Worm (Caenorhabditis elegans) whole organism, L2 larva: Measurements from ENCODE around the gene T08E11.1.

Source experiments
- C34F6.9 ChIP-seq: fragments of 150-350 bp; optimal IDR thresholded peaks from 2 replicates; lab custom pipeline; 2014; ENCODE audit warnings: missing biosample characterization, missing genetic modification characterization
- R02D3.7 ChIP-seq: fragments of 150-350 bp; optimal IDR thresholded peaks from 2 replicates; lab custom pipeline; 2014; ENCODE audit warnings: missing biosample characterization, missing genetic modification characterization
- Y55F3AM.14 ChIP-seq: fragments of 200-800 bp; sonication (Bioruptor generic); optimal IDR thresholded peaks from 2 replicates; lab custom pipeline; 2018; ENCODE audit warnings: mild to moderate bottlenecking, missing genetic modification characterization, missing compliant biosample characterization
- aly-2 ChIP-seq: fragments of 150-350 bp; optimal IDR thresholded peaks from 2 replicates; lab custom pipeline; 2014; ENCODE audit warnings: missing biosample characterization, missing genetic modification characterization
- ama-1 ChIP-seq: fragments of 150-350 bp; optimal IDR thresholded peaks from 2 replicates; lab custom pipeline; 2018; ENCODE audit warnings: inconsistent platforms
- blmp-1 ChIP-seq: sonication (generic microtip); optimal IDR thresholded peaks from 2 replicates; lab custom pipeline; 2017; ENCODE audit warnings: missing genetic modification characterization, mild to moderate bottlenecking, missing compliant biosample characterization, antibody characterized with exemption, moderate library complexity; ENCODE audit not compliant: insufficient read depth
- ceh-16 ChIP-seq: fragments of 150-350 bp; optimal IDR thresholded peaks from 2 replicates; lab custom pipeline; 2014; ENCODE audit warnings: missing biosample characterization, missing genetic modification characterization
- crh-2 ChIP-seq: sonication (generic microtip); optimal IDR thresholded peaks from 2 replicates; lab custom pipeline; 2017; ENCODE audit warnings: missing biosample characterization, missing genetic modification characterization
- dmd-4 ChIP-seq: sonication (generic microtip); optimal IDR thresholded peaks from 2 replicates; lab custom pipeline; 2017; ENCODE audit warnings: missing biosample characterization, missing genetic modification characterization
- elt-3 ChIP-seq: sonication (generic microtip); optimal IDR thresholded peaks from 2 replicates; lab custom pipeline; 2017; ENCODE audit warnings: missing biosample characterization, missing genetic modification characterization
- fos-1 ChIP-seq: fragments of 150-350 bp; optimal IDR thresholded peaks from 2 replicates; lab custom pipeline; 2014; ENCODE audit warnings: missing biosample characterization, missing genetic modification characterization
- gmeb-1 ChIP-seq: fragments of 150-350 bp; optimal IDR thresholded peaks from 2 replicates; lab custom pipeline; 2014; ENCODE audit warnings: missing biosample characterization, missing genetic modification characterization
- lin-11 ChIP-seq: fragments of 150-350 bp; sonication (generic microtip); optimal IDR thresholded peaks from 2 replicates; lab custom pipeline; 2014; ENCODE audit warnings: missing biosample characterization, missing genetic modification characterization, inconsistent platforms, mixed read lengths
- lin-13 ChIP-seq: fragments of 150-350 bp; optimal IDR thresholded peaks from 2 replicates; lab custom pipeline; 2014; ENCODE audit warnings: missing biosample characterization, missing genetic modification reagents, missing genetic modification characterization
- lsy-2 ChIP-seq, 2 experiments: fragments of 150-350 bp in 1 of 2; sonication (generic microtip) in 1 of 2; optimal IDR thresholded peaks; 2 replicates each; lab custom pipeline; 2014 to 2017; ENCODE audit warnings: missing biosample characterization in 2 of 2, missing genetic modification characterization in 2 of 2
- mab-5 ChIP-seq: fragments of 150-350 bp; optimal IDR thresholded peaks from 2 replicates; lab custom pipeline; 2014; ENCODE audit warnings: missing biosample characterization, missing genetic modification characterization
- mbf-1 ChIP-seq: sonication (generic microtip); optimal IDR thresholded peaks from 2 replicates; lab custom pipeline; 2017; ENCODE audit warnings: missing biosample characterization, missing genetic modification characterization
- mdl-1 ChIP-seq, 2 experiments: fragments of 150-350 bp in 1 of 2; sonication (generic microtip) in 1 of 2; optimal IDR thresholded peaks; 2 replicates each; lab custom pipeline; 2017; ENCODE audit warnings: missing biosample characterization in 2 of 2, missing genetic modification characterization in 2 of 2
- nhr-11 ChIP-seq: fragments of 150-350 bp; optimal IDR thresholded peaks from 2 replicates; lab custom pipeline; 2014; ENCODE audit warnings: missing biosample characterization, missing genetic modification characterization
- nhr-12 ChIP-seq: fragments of 150-350 bp; optimal IDR thresholded peaks from 2 replicates; lab custom pipeline; 2014; ENCODE audit warnings: missing biosample characterization, missing genetic modification characterization
- nhr-129 ChIP-seq: fragments of 150-350 bp; optimal IDR thresholded peaks from 2 replicates; lab custom pipeline; 2014; ENCODE audit warnings: missing biosample characterization, missing genetic modification characterization
- nhr-21 ChIP-seq: fragments of 150-350 bp; optimal IDR thresholded peaks from 2 replicates; lab custom pipeline; 2014; ENCODE audit warnings: missing biosample characterization, missing genetic modification characterization
- nhr-23 ChIP-seq: fragments of 150-350 bp; optimal IDR thresholded peaks from 2 replicates; lab custom pipeline; 2014; ENCODE audit warnings: missing biosample characterization, missing genetic modification reagents, missing genetic modification characterization
- nhr-25 ChIP-seq: fragments of 150-350 bp; sonication (generic microtip); optimal IDR thresholded peaks from 3 replicates; lab custom pipeline; 2014; ENCODE audit warnings: missing biosample characterization, missing genetic modification characterization
- peb-1 ChIP-seq: fragments of 150-350 bp; optimal IDR thresholded peaks from 2 replicates; lab custom pipeline; 2014; ENCODE audit warnings: missing biosample characterization, missing genetic modification characterization
- sem-4 ChIP-seq: fragments of 150-350 bp; optimal IDR thresholded peaks from 2 replicates; lab custom pipeline; 2014; ENCODE audit warnings: missing biosample characterization, missing genetic modification reagents, missing genetic modification characterization
- skn-1 ChIP-seq: sonication (generic microtip); optimal IDR thresholded peaks from 2 replicates; lab custom pipeline; 2017; ENCODE audit warnings: missing biosample characterization, missing genetic modification characterization
- sma-3 ChIP-seq: sonication (generic microtip); optimal IDR thresholded peaks from 2 replicates; lab custom pipeline; 2016; ENCODE audit warnings: missing genetic modification reagents, missing genetic modification characterization, missing compliant biosample characterization
- sma-9 ChIP-seq, 2 experiments: fragments of 150-350 bp in 1 of 2; sonication (generic microtip) in 1 of 2; optimal IDR thresholded peaks; 2 replicates each; lab custom pipeline; 2014 to 2016; ENCODE audit warnings: missing genetic modification characterization in 2 of 2, mild to moderate bottlenecking in 1 of 2, missing biosample characterization in 1 of 2, missing compliant biosample characterization in 1 of 2, missing genetic modification reagents in 1 of 2, moderate library complexity in 1 of 2
- unc-39 ChIP-seq: fragments of 150-350 bp; optimal IDR thresholded peaks from 2 replicates; lab custom pipeline; 2014; ENCODE audit warnings: missing biosample characterization, missing genetic modification characterization
- unc-62 ChIP-seq: fragments of 150-350 bp; optimal IDR thresholded peaks from 2 replicates; lab custom pipeline; 2014; ENCODE audit warnings: missing biosample characterization, missing genetic modification reagents, missing genetic modification characterization
- ztf-1 ChIP-seq: fragments of 200-800 bp; sonication (Bioruptor generic); conservative IDR thresholded peaks from 2 replicates; pipeline ENCODE4 v1.3.6; 2022; ENCODE audit warnings: missing genetic modification characterization, missing compliant biosample characterization

T08E11.1 gene

DNA sequence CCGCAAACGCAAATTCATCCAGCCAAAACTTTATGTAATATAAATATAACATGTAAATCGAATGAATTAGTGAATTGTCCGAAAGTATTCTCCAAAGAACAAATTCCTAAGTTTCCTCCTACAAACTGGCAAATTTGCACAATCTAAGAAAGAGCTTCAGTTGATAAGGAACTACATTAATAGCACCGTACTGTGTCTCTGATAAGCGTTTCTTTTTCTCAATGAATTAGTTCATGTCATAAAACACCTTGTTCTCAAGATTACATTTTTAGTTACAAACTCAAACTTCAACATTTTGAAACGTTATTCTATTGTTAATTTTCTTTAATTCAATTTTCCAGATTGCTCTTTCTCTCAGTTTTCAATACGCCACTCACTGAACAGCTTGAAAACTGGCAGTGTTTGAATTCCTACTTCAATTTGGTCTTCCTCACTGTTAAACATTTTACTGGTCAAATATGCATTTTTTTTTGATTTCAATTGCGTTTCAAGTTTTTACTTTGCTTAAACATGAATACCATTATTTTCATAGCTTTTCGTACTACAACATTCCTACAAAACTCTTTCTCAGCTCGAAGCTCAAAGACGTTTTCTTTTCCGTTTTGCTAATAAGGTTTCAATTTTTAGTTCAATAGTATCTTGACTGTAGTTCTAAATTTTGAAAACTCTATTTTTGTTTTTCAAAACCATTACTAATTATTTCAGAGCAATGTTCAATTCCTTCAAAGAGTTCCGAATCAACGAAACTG lies 29.6 kb downstream of the T08E11.1 start, which contains the start of gene math-15:
TSS of gene math-15 (plus strand) at position 699 of the 749 bp plus-strand sequence.
- no peak for TF ChIP-seq blmp-1 (tag; lab: Kevin White, UChicago)
- no peak for TF ChIP-seq nhr-21
- TF ChIP-seq aly-2 (tag; lab: Kevin White, UChicago): no peak
- no peak for TF ChIP-seq crh-2 (tag; lab: Kevin White, UChicago)
- TF ChIP-seq fos-1 (tag; lab: Kevin White, UChicago): peak; percentile 50
- TF ChIP-seq sma-3 (GFP tag; lab: Kevin White, UChicago): no peak
- TF ChIP-seq R02D3.7: no peak
- no peak for TF ChIP-seq ztf-1 (GFP tag; lab: Robert Waterston, UW)
- TF ChIP-seq, all 48 proteins: peak for 1

DNA sequence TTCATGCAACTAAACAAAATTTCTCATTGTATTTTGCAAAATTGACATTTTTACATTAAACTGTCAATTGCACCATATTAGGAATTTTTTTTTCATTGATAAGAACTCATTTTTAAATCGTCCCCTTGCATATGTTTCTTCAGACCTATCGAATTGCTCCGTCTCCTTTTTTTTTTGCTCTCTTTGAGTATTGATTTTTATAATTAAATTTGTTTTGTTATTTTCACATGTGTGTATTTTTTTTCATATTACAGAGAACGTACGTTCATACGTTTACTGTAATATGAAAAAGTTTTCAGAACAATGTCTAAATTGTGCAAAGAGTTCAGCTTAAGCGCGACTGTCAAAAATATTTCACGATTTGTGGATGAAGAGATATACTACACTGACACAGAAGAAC lies 32.8 kb downstream of the T08E11.1 start, which contains the start of gene math-14:
TSS of gene math-14 (plus strand) at position 301 of the 400 bp plus-strand sequence.
- TF ChIP-seq blmp-1 (tag; lab: Kevin White, UChicago) (no peak), nhr-129 (no peak), Y55F3AM.14 (GFP tag; lab: Kevin White, UChicago) (no peak), gmeb-1 (no peak), mab-5 (tag; lab: Kevin White, UChicago) (no peak), nhr-12 (no peak), unc-39 (no peak), ama-1 (lab: Kevin White, UChicago) (no peak), mdl-1 (tag; optimal IDR thresholded peaks at IDR 0.05; lab: Kevin White, UChicago) (no peak), unc-62 (no peak), nhr-11 (tag; lab: Kevin White, UChicago) (no peak), crh-2 (tag; lab: Kevin White, UChicago) (no peak), lin-11 (tag; lab: Kevin White, UChicago) (no peak), sma-9 (GFP tag; optimal IDR thresholded peaks at IDR 0.05; lab: Kevin White, UChicago) (no peak), sma-9 (tag; optimal IDR thresholded peaks at IDR 0.05; lab: Kevin White, UChicago) (no peak), lin-13 (GFP tag; lab: Kevin White, UChicago) (no peak), nhr-23 (tag; lab: Kevin White, UChicago) (no peak), nhr-21 (no peak), C34F6.9 (tag; lab: Kevin White, UChicago) (no peak), peb-1 (no peak)

DNA sequence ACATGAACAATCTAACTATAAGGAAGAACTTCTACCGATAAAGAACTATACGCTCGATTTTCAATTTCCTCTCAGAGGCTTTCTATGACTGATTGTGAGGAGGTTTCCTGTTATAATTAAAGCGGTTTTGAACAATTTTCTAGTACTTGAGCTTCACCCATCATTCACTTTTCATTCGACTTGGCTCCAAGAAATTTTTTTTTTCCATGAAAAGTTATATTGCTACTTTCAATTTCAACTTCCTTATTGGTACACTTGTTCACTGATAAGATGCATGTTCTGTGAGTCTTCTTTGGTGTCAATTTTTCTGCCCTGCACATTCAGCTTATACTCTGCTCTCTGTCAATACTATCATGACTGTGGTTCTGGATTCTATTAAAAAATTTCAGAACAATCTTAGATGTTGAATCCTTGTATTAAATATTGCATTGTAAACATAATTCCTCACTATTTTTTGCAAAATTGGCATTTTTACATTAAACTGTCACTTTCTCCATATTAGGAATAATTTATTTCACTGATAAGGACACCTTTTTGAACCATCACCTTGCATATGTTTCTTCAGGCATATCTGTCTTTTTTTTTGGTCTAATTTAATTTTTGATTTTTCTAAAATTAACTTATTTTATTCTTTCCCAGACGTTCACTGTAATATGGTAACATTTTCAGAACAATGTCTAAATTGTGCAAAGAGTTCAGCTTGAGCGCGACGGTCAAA lies 34.7 kb downstream of the T08E11.1 start, which contains the start of gene math-10:
TSS of gene math-10 (plus strand) at position 668 of the 718 bp plus-strand sequence.
- no peak for TF ChIP-seq nhr-23 (tag; lab: Kevin White, UChicago)
- TF ChIP-seq ztf-1 (GFP tag; lab: Robert Waterston, UW): no peak
- no peak for TF ChIP-seq lin-11 (tag; lab: Kevin White, UChicago)
- TF ChIP-seq R02D3.7: no peak
- TF ChIP-seq nhr-12: no peak
- TF ChIP-seq dmd-4: no peak
- peak; percentile 24 for TF ChIP-seq fos-1 (tag; lab: Kevin White, UChicago)
- no peak for TF ChIP-seq sem-4 (tag; lab: Kevin White, UChicago)
- TF ChIP-seq sma-9 (GFP tag; optimal IDR thresholded peaks at IDR 0.05; lab: Kevin White, UChicago): no peak
- no peak for TF ChIP-seq sma-9 (tag; optimal IDR thresholded peaks at IDR 0.05; lab: Kevin White, UChicago)
- peak; percentile 7 for TF ChIP-seq crh-2 (tag; lab: Kevin White, UChicago)
- no peak for TF ChIP-seq lin-13 (GFP tag; lab: Kevin White, UChicago)
- TF ChIP-seq skn-1 (tag; lab: Kevin White, UChicago): no peak
- TF ChIP-seq C34F6.9 (tag; lab: Kevin White, UChicago): no peak

DNA sequence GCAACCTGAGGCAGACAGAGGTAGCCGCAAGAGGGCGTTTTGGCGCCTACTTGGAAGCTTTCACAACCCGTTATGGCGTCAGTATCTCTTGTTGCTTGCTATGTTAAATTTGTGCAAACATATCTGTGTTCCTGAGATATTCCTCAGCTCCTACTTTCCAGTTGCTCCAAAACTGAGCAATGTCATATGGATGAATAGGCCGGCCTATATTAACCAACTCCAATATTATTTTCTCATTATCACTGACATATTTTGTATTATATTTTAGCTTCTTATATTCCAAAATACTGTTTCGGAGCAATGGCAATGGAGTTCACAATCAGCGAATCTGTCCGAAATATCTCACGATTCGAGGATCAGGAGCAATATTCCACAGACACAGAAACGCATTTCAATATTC lies 39.4 kb downstream of the T08E11.1 start, which contains the start of gene math-13:
TSS of gene math-13 (plus strand) at position 301 of the 400 bp plus-strand sequence.
- TF ChIP-seq sem-4 (tag; lab: Kevin White, UChicago) (no peak), mbf-1 (tag; lab: Kevin White, UChicago) (no peak)

DNA sequence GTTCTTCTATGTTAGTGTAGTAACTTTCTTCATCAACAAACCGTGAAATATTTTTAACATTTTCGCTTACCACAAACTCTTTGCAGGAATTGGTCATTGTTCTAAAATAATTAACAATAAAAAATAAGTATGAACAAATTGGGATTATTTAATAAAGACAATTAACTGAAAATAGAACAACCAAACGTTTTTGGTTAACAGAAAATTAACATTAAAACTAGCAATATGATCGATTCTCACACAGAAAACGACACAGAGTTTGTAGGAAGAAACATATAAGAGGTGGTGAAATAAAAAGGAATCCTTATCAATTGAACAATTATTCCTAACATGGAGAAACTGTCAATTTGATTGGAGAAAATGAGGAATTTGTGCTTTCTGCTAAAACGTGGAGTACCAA lies 42.4 kb downstream of the T08E11.1 start, which contains the start of gene math-16:
TSS of gene math-16 (minus strand) at position 101 of the 400 bp plus-strand sequence.
- TF ChIP-seq nhr-25 (tag; lab: Kevin White, UChicago) (no peak), sma-9 (GFP tag; optimal IDR thresholded peaks at IDR 0.05; lab: Kevin White, UChicago) (no peak), sma-9 (tag; optimal IDR thresholded peaks at IDR 0.05; lab: Kevin White, UChicago) (no peak), ceh-16 (tag; lab: Kevin White, UChicago) (no peak), peb-1 (no peak), mbf-1 (tag; lab: Kevin White, UChicago) (no peak), gmeb-1 (no peak), lsy-2 (tag; optimal IDR thresholded peaks at IDR 0.05; lab: Kevin White, UChicago) (no peak), unc-62 (no peak), Y55F3AM.14 (GFP tag; lab: Kevin White, UChicago) (no peak), mdl-1 (tag; optimal IDR thresholded peaks at IDR 0.05; lab: Kevin White, UChicago) (no peak), fos-1 (tag; lab: Kevin White, UChicago) (no peak), skn-1 (tag; lab: Kevin White, UChicago) (no peak), R02D3.7 (no peak), dmd-4 (no peak), elt-3 (tag; lab: Kevin White, UChicago) (no peak)
